Worm (Caenorhabditis elegans) whole organism, L1 larva: ENCODE measurements around the gene M176.4.

Source experiments
- ama-1 ChIP-seq: fragments of 150-350 bp; optimal IDR thresholded peaks from 2 replicates; lab custom pipeline; 2014
- dpl-1 ChIP-seq, 3 experiments: fragments of 150-350 bp in 2 of 3; sonication (generic microtip) in 1 of 3; optimal IDR thresholded peaks; 2 replicates each; lab custom pipeline; 2014 to 2017; ENCODE audit warnings: missing biosample characterization in 3 of 3, missing genetic modification characterization in 3 of 3, missing genetic modification reagents in 3 of 3
- fkh-8 ChIP-seq: sonication (generic microtip); optimal IDR thresholded peaks from 2 replicates; lab custom pipeline; 2016; ENCODE audit warnings: mild to moderate bottlenecking, missing genetic modification characterization, missing compliant biosample characterization
- jun-1 ChIP-seq: fragments of 150-350 bp; optimal IDR thresholded peaks from 2 replicates; lab custom pipeline; 2014; ENCODE audit warnings: missing biosample characterization, missing genetic modification reagents, missing genetic modification characterization
- pqm-1 ChIP-seq: sonication (generic microtip); optimal IDR thresholded peaks from 3 replicates; lab custom pipeline; 2017; ENCODE audit warnings: missing biosample characterization, missing genetic modification characterization
- sptf-1 ChIP-seq: fragments of 150-350 bp; optimal IDR thresholded peaks from 2 replicates; lab custom pipeline; 2014; ENCODE audit warnings: missing biosample characterization, missing genetic modification characterization
- vab-15 ChIP-seq: sonication (generic microtip); optimal IDR thresholded peaks from 2 replicates; lab custom pipeline; 2017; ENCODE audit warnings: missing genotype, mild to moderate bottlenecking, missing genetic modification characterization, missing compliant biosample characterization

- no peak for TF ChIP-seq ama-1 (lab: Kevin White, UChicago)
- TF ChIP-seq jun-1 (tag; lab: Kevin White, UChicago): no peak
- TF ChIP-seq sptf-1 (tag; lab: Kevin White, UChicago): no peak
- TF ChIP-seq vab-15: no peak
- TF ChIP-seq pqm-1 (tag; lab: Kevin White, UChicago): no peak
- no peak for TF ChIP-seq dpl-1 (GFP tag; optimal IDR thresholded peaks at IDR 0.05; lab: Kevin White, UChicago)
- no peak for TF ChIP-seq fkh-8 (tag; lab: Kevin White, UChicago)
Measured at ce11 chrII:9378174-9378573, 40.0 kb upstream of the M176.4 start.
